Worm (Caenorhabditis elegans) whole organism, L1 larva: ENCODE results near the gene gcy-33.

Experiments used
- C04F5.9 ChIP-seq: sonication (generic microtip); optimal IDR thresholded peaks from 2 replicates; lab custom pipeline; 2016; ENCODE audit warnings: missing genetic modification characterization, missing compliant biosample characterization
- F16B12.6 ChIP-seq: fragments of 150-350 bp; optimal IDR thresholded peaks from 2 replicates; lab custom pipeline; 2014; ENCODE audit warnings: missing biosample characterization, missing genetic modification characterization
- Y116A8C.19 ChIP-seq: sonication (generic microtip); optimal IDR thresholded peaks from 2 replicates; lab custom pipeline; 2016; ENCODE audit warnings: missing compliant biosample characterization, missing genetic modification characterization, borderline replicate concordance
- aha-1 ChIP-seq: fragments of 150-350 bp; optimal IDR thresholded peaks from 2 replicates; lab custom pipeline; 2014; ENCODE audit warnings: missing biosample characterization, missing genetic modification characterization
- alr-1 ChIP-seq: fragments of 200-800 bp; sonication (Bioruptor generic); optimal IDR thresholded peaks from 2 replicates; lab custom pipeline; 2018; ENCODE audit warnings: borderline replicate concordance, mild to moderate bottlenecking, missing genetic modification characterization, missing compliant biosample characterization
- aly-2 ChIP-seq: fragments of 150-350 bp; optimal IDR thresholded peaks from 2 replicates; lab custom pipeline; 2014; ENCODE audit warnings: missing biosample characterization, missing genetic modification characterization
- ceh-8 ChIP-seq: fragments of 200-800 bp; sonication (Bioruptor generic); optimal IDR thresholded peaks from 2 replicates; lab custom pipeline; 2018; ENCODE audit warnings: mild to moderate bottlenecking, missing genetic modification characterization, moderate library complexity, missing compliant biosample characterization
- ceh-82 ChIP-seq, 3 experiments: fragments of 150-350 bp in 1 of 3; sonication (generic microtip) in 2 of 3; optimal IDR thresholded peaks; 2 replicates each; lab custom pipeline; 2014 to 2017; ENCODE audit warnings: missing biosample characterization in 3 of 3, missing genetic modification characterization in 3 of 3
- ceh-88 ChIP-seq: fragments of 200-800 bp; sonication (Bioruptor generic); IDR thresholded peaks from 2 replicates; pipeline ENCODE4 v1.3.6; 2022; ENCODE audit warnings: missing genetic modification characterization, missing compliant biosample characterization
- ceh-90 ChIP-seq: sonication (generic microtip); optimal IDR thresholded peaks from 2 replicates; lab custom pipeline; 2016; ENCODE audit warnings: missing genetic modification characterization, missing compliant biosample characterization
- dsc-1 ChIP-seq: sonication (generic microtip); optimal IDR thresholded peaks from 2 replicates; lab custom pipeline; 2016; ENCODE audit warnings: mild to moderate bottlenecking, missing genetic modification characterization, missing compliant biosample characterization
- efl-1 ChIP-seq, 4 experiments: fragments of 150-350 bp; optimal IDR thresholded peaks in 3 of 4; peaks in 1 of 4; 1 replicate in 1 of 4; 2 replicates in 3 of 4; lab custom pipeline; 2014; ENCODE audit warnings: missing biosample characterization in 2 of 4, missing genetic modification characterization in 2 of 4, missing genetic modification reagents in 2 of 4
- egl-13 ChIP-seq: sonication (generic microtip); optimal IDR thresholded peaks from 2 replicates; lab custom pipeline; 2016; ENCODE audit warnings: missing genotype, missing genetic modification reagents, missing genetic modification characterization, missing compliant biosample characterization
- ets-5 ChIP-seq: fragments of 200-800 bp; sonication (Bioruptor generic); IDR thresholded peaks from 2 replicates; pipeline ENCODE4 v1.3.6; 2022; ENCODE audit warnings: missing genetic modification characterization, missing compliant biosample characterization
- fos-1 ChIP-seq: fragments of 150-350 bp; optimal IDR thresholded peaks from 2 replicates; lab custom pipeline; 2014; ENCODE audit warnings: missing biosample characterization, missing genetic modification characterization
- hlh-4 ChIP-seq: sonication (generic microtip); optimal IDR thresholded peaks from 2 replicates; lab custom pipeline; 2016; ENCODE audit warnings: mild to moderate bottlenecking, missing genetic modification characterization, missing compliant biosample characterization
- jun-1 ChIP-seq: fragments of 150-350 bp; optimal IDR thresholded peaks from 2 replicates; lab custom pipeline; 2014; ENCODE audit warnings: missing biosample characterization, missing genetic modification reagents, missing genetic modification characterization
- lin-13 ChIP-seq: fragments of 150-350 bp; optimal IDR thresholded peaks from 2 replicates; lab custom pipeline; 2014; ENCODE audit warnings: missing biosample characterization, missing genetic modification reagents, missing genetic modification characterization
- lin-14 ChIP-seq: fragments of 200-800 bp; sonication (Bioruptor generic); optimal IDR thresholded peaks from 2 replicates; lab custom pipeline; 2018; ENCODE audit warnings: mild to moderate bottlenecking, missing genetic modification characterization, moderate library complexity, missing compliant biosample characterization
- lin-35 ChIP-seq, 2 experiments: fragments of 150-350 bp; optimal IDR thresholded peaks; 2 replicates each; lab custom pipeline; 2014; ENCODE audit warnings: missing biosample characterization in 2 of 2, missing genetic modification characterization in 2 of 2, missing genetic modification reagents in 2 of 2
- mab-9 ChIP-seq: fragments of 200-800 bp; sonication (Bioruptor generic); IDR thresholded peaks from 2 replicates; pipeline ENCODE4 v1.3.6; 2022; ENCODE audit warnings: missing genetic modification reagents, missing genetic modification characterization, missing compliant biosample characterization
- nhr-12 ChIP-seq: sonication (generic microtip); optimal IDR thresholded peaks from 2 replicates; lab custom pipeline; 2017; ENCODE audit warnings: missing biosample characterization, missing genetic modification characterization
- nhr-19 ChIP-seq: fragments of 200-800 bp; sonication (Bioruptor generic); conservative IDR thresholded peaks from 2 replicates; pipeline ENCODE4 v1.3.6; 2022; ENCODE audit warnings: missing genetic modification characterization, missing compliant biosample characterization
- nhr-20 ChIP-seq: sonication (generic microtip); optimal IDR thresholded peaks from 2 replicates; lab custom pipeline; 2016; ENCODE audit warnings: mild to moderate bottlenecking, missing genetic modification characterization, missing compliant biosample characterization
- nhr-237 ChIP-seq: fragments of 150-350 bp; optimal IDR thresholded peaks from 2 replicates; lab custom pipeline; 2014; ENCODE audit warnings: missing biosample characterization, missing genetic modification characterization
- nhr-28 ChIP-seq: fragments of 150-350 bp; optimal IDR thresholded peaks from 2 replicates; lab custom pipeline; 2014; ENCODE audit warnings: missing biosample characterization, missing genetic modification characterization
- nhr-77 ChIP-seq: fragments of 150-350 bp; optimal IDR thresholded peaks from 2 replicates; lab custom pipeline; 2014; ENCODE audit warnings: missing biosample characterization, missing genetic modification characterization
- nhr-84 ChIP-seq: sonication (generic microtip); optimal IDR thresholded peaks from 2 replicates; lab custom pipeline; 2017; ENCODE audit warnings: missing biosample characterization, missing genetic modification characterization
- pag-3 ChIP-seq: sonication (generic microtip); optimal IDR thresholded peaks from 2 replicates; lab custom pipeline; 2017; ENCODE audit warnings: missing genetic modification characterization, mild to moderate bottlenecking, missing compliant biosample characterization, antibody characterized with exemption, borderline replicate concordance; ENCODE audit not compliant: insufficient read depth
- skn-1 ChIP-seq: fragments of 150-350 bp; optimal IDR thresholded peaks from 2 replicates; lab custom pipeline; 2014; ENCODE audit warnings: missing biosample characterization, missing genetic modification characterization
- snu-23 ChIP-seq: sonication (generic microtip); optimal IDR thresholded peaks from 2 replicates; lab custom pipeline; 2016; ENCODE audit warnings: missing genetic modification characterization, missing compliant biosample characterization
- sox-4 ChIP-seq: sonication (generic microtip); optimal IDR thresholded peaks from 2 replicates; lab custom pipeline; 2016; ENCODE audit warnings: missing genetic modification characterization, missing compliant biosample characterization
- sptf-1 ChIP-seq: fragments of 150-350 bp; optimal IDR thresholded peaks from 2 replicates; lab custom pipeline; 2014; ENCODE audit warnings: missing biosample characterization, missing genetic modification characterization
- tbx-2 ChIP-seq: sonication (generic microtip); optimal IDR thresholded peaks from 2 replicates; lab custom pipeline; 2016; ENCODE audit warnings: missing genetic modification characterization, missing compliant biosample characterization
- tlp-1 ChIP-seq: fragments of 150-350 bp; optimal IDR thresholded peaks from 2 replicates; lab custom pipeline; 2014; ENCODE audit warnings: missing biosample characterization, missing genetic modification characterization
- unc-30 ChIP-seq: sonication (generic microtip); optimal IDR thresholded peaks from 2 replicates; lab custom pipeline; 2017; ENCODE audit warnings: missing biosample characterization, missing genetic modification characterization
- xbp-1 ChIP-seq: sonication (generic microtip); optimal IDR thresholded peaks from 2 replicates; lab custom pipeline; 2016; ENCODE audit warnings: missing genetic modification characterization, missing compliant biosample characterization
- zag-1 ChIP-seq: fragments of 150-350 bp; optimal IDR thresholded peaks from 2 replicates; lab custom pipeline; 2014; ENCODE audit warnings: missing biosample characterization, missing genetic modification characterization
- zip-4 ChIP-seq: fragments of 200-800 bp; sonication (Bioruptor generic); optimal IDR thresholded peaks from 2 replicates; lab custom pipeline; 2018; ENCODE audit warnings: mild to moderate bottlenecking, missing genetic modification characterization, moderate library complexity, missing compliant biosample characterization
- ztf-11 ChIP-seq, 2 experiments: sonication (generic microtip); optimal IDR thresholded peaks; 2 replicates each; lab custom pipeline; 2016 to 2017; ENCODE audit warnings: missing genetic modification characterization in 2 of 2, missing biosample characterization in 1 of 2, missing compliant biosample characterization in 1 of 2
- ztf-4 ChIP-seq: fragments of 150-350 bp; optimal IDR thresholded peaks from 2 replicates; lab custom pipeline; 2014; ENCODE audit warnings: missing biosample characterization, missing genetic modification characterization

gcy-33 gene

DNA sequence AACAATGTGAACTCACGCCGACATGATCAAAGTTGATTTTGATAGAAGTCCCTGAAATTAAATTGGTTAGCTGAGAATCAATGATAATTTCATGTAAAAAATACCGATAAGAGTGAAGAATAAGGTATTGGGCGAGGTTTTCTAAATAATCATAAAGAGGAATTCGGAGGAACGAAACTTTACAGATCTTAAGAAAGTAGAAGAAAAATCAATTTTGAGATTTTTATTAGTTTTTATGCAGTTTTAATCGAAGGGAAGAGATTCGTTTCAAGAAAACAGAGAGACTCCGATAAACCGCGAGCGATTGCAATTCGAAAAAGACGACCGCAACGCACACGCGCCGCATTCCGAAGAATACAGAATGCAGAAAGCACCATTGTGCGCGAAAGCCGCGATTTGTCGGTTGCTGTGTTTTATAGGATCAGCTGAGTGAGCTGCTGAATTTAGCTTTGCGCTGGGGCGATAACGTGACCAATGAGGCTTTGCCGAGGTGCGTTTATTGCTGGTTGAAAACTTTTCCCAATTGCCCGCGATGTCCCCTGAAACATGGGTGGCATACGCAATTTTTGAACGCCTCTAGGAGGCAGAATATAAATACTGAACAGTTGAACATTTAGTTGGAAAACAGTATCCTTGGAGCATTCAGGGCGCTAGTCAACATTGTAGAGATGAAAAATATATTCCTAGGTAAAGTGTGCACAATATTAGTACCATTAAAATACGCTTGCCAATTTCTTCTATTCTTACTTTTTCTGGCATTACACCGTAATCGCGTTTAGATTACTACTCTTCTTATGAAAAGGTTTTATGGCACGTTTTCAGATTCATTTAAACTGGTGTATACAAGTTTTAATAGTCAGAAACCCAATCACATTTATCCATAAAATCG is 21.7 kb downstream of the gcy-33 start, which contains the start of gene snr-4 (continued):
- TF ChIP-seq lin-14 (GFP tag; lab: Kevin White, UChicago), result peak; percentile 95
- TF ChIP-seq nhr-28 (tag; lab: Kevin White, UChicago), result no peak
- TF ChIP-seq tlp-1, result no peak
- TF ChIP-seq alr-1 (tag; lab: Kevin White, UChicago), result no peak
- peak; percentile 80 for TF ChIP-seq ceh-8 (GFP tag; lab: Kevin White, UChicago)
- peak; percentile 36 for TF ChIP-seq pag-3 (tag; lab: Kevin White, UChicago)
- peak; percentile 77 for TF ChIP-seq C04F5.9 (tag; lab: Kevin White, UChicago)
- TF ChIP-seq skn-1, result peak; percentile 80
- TF ChIP-seq zip-4 (GFP tag; lab: Kevin White, UChicago), result peak; percentile 88
- peak; percentile 93 for TF ChIP-seq xbp-1 (tag; lab: Kevin White, UChicago)
- peak; percentile 94 for TF ChIP-seq egl-13 (tag; lab: Kevin White, UChicago)
- peak; percentile 96 to 97 (median 96) for TF ChIP-seq ceh-82 (tag; optimal IDR thresholded peaks at IDR 0.05; lab: Kevin White, UChicago)
- TF ChIP-seq mab-9 (GFP tag; lab: Robert Waterston, UW), result peak; percentile 95
- peak; percentile 97 for TF ChIP-seq snu-23
- TF ChIP-seq nhr-12, result peak; percentile 20
- peak in 1 of 2 experiments; percentile 91 for TF ChIP-seq ztf-11 (tag; optimal IDR thresholded peaks at IDR 0.05; lab: Kevin White, UChicago)
- TF ChIP-seq lin-35 (GFP tag; optimal IDR thresholded peaks at IDR 0.05; lab: Kevin White, UChicago), result peak; percentile 85 to 90
- no peak for TF ChIP-seq sptf-1 (tag; lab: Kevin White, UChicago)
- TF ChIP-seq ztf-4 (tag; lab: Kevin White, UChicago), result peak; percentile 82
- TF ChIP-seq nhr-19, result peak; percentile 98
- TF ChIP-seq tbx-2 (tag; lab: Kevin White, UChicago), result peak; percentile 96
- TF ChIP-seq ceh-88 (GFP tag; lab: Robert Waterston, UW), result peak; percentile 91
- TF ChIP-seq nhr-77 (tag; lab: Kevin White, UChicago), result peak; percentile 95
- TF ChIP-seq nhr-237 (tag; lab: Kevin White, UChicago), result peak; percentile 76
- no peak for TF ChIP-seq Y116A8C.19 (tag; lab: Kevin White, UChicago)
- peak; percentile 92 for TF ChIP-seq fos-1 (tag; lab: Kevin White, UChicago)
- peak; percentile 66 for TF ChIP-seq F16B12.6 (tag; lab: Kevin White, UChicago)
- TF ChIP-seq hlh-4 (tag; lab: Kevin White, UChicago), result no peak
- no peak for TF ChIP-seq unc-30 (tag; lab: Kevin White, UChicago)
- no peak for TF ChIP-seq ets-5
- no peak for TF ChIP-seq aha-1 (tag; lab: Kevin White, UChicago)
- peak; percentile 91 for TF ChIP-seq aly-2 (tag; lab: Kevin White, UChicago)
- TF ChIP-seq sox-4 (tag; lab: Kevin White, UChicago), result peak; percentile 81
- peak; percentile 93 for TF ChIP-seq jun-1 (tag; lab: Kevin White, UChicago)
- TF ChIP-seq lin-13, result peak; percentile 94
- peak; percentile 97 for TF ChIP-seq dsc-1 (tag; lab: Kevin White, UChicago)
- TF ChIP-seq efl-1 (optimal IDR thresholded peaks at IDR 0.05; lab: Kevin White, UChicago), result peak; percentile 91 to 96
- TF ChIP-seq efl-1 (GFP tag; optimal IDR thresholded peaks at IDR 0.05 in 1 of 2; lab: Kevin White, UChicago), result peak; percentile 83 to 99
- peak; percentile 31 for TF ChIP-seq ceh-90 (tag; lab: Kevin White, UChicago)
- TF ChIP-seq zag-1, result peak; percentile 17
- peak; percentile 96 for TF ChIP-seq nhr-20
- TF ChIP-seq nhr-84, result peak; percentile 36
- TF ChIP-seq, all 84 proteins: peak for 72
